Fruit fly (Drosophila melanogaster) whole organism, prepupa: ENCODE measurements around the gene Obp83g.
A peak's percentile ranks its signal among the peaks of the same experiment; 100 is the strongest.

Experiments used
- CG11294 ChIP-seq: fragments of 200-800 bp; sonication (Bioruptor generic); IDR thresholded peaks from 2 replicates; pipeline ENCODE4 v1.3.6; 2022; ENCODE audit warnings: missing biosample characterization, missing genetic modification characterization
- CG6792 ChIP-seq: fragments of 200-800 bp; sonication (Bioruptor generic); optimal IDR thresholded peaks from 3 replicates; lab custom pipeline; 2016; ENCODE audit warnings: missing biosample characterization, missing genetic modification characterization
- CG9139 ChIP-seq: fragments of 200-800 bp; sonication (Bioruptor generic); optimal IDR thresholded peaks from 3 replicates; lab custom pipeline; 2017; ENCODE audit warnings: missing biosample characterization, mild to moderate bottlenecking, missing genetic modification characterization
- Ets96B ChIP-seq: fragments of 200-800 bp; optimal IDR thresholded peaks from 2 replicates; lab custom pipeline; 2019; ENCODE audit warnings: missing biosample characterization, mild to moderate bottlenecking, missing genetic modification characterization, moderate library complexity
- eg ChIP-seq: fragments of 200-800 bp; sonication (Bioruptor generic); IDR thresholded peaks from 3 replicates; pipeline ENCODE4 v1.3.6; 2022; ENCODE audit warnings: missing biosample characterization, missing genetic modification characterization
- fd59A ChIP-seq: fragments of 200-800 bp; sonication (Bioruptor generic); optimal IDR thresholded peaks from 2 replicates; lab custom pipeline; 2017; ENCODE audit warnings: missing biosample characterization, mild to moderate bottlenecking, missing genetic modification characterization, missing genetic modification reagents
- fd85E ChIP-seq: fragments of 200-800 bp; sonication (Bioruptor generic); optimal IDR thresholded peaks from 3 replicates; lab custom pipeline; 2016; ENCODE audit warnings: missing biosample characterization, missing genetic modification characterization
- ss ChIP-seq, 2 experiments: fragments of 200-800 bp; sonication (Bioruptor generic); optimal IDR thresholded peaks; 2 replicates in 1 of 2; 3 replicates in 1 of 2; lab custom pipeline; 2017 to 2018; ENCODE audit warnings: mild to moderate bottlenecking in 2 of 2, missing biosample characterization in 2 of 2, missing genetic modification characterization in 2 of 2, moderate library complexity in 1 of 2

DNA sequence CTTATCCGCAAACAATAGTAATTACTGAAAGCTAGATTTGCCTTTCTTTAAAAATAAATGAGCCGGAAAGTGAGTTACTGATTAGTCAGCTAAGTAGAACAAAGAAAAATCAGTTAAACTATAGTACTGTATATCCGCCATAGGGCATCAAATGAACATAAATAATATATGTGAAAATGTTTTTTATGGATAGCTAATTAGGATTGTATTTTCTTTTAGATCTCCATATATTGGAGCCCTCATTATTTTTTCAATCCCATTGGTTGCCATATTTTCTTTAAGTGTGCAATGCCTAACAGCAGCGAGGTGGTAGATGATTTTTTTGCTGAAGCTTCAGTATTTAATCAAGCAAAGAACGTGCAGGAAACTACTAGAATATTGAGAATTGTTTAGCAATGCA, 4.3 kb downstream of the Obp83g start, which contains the start of gene Obp83cd:
- TF ChIP-seq ss (GFP tag; optimal IDR thresholded peaks at IDR 0.05; lab: Kevin White, UChicago) (no peak), CG6792 (GFP tag; lab: Kevin White, UChicago) (no peak), fd59A (GFP tag; lab: Kevin White, UChicago) (no peak), fd85E (GFP tag; lab: Kevin White, UChicago) (no peak), CG11294 (0 out of 2 replicates have a peak, but pooled peaks have one; percentile 24), CG9139 (GFP tag; lab: Kevin White, UChicago) (no peak), Ets96B (tag; lab: Kevin White, UChicago) (peak; percentile 32), eg (GFP tag; lab: Robert Waterston, UW) (peak; percentile 66; the same call in 2 of the 3 replicates)
